Worm (Caenorhabditis elegans) whole organism, L2 larva: Measurements from ENCODE around the gene F56D6.22.

Source experiments
- alr-1 ChIP-seq: fragments of 150-350 bp; optimal IDR thresholded peaks from 2 replicates; lab custom pipeline; 2014; ENCODE audit warnings: missing biosample characterization, missing genetic modification characterization
- ama-1 ChIP-seq: fragments of 150-350 bp; optimal IDR thresholded peaks from 2 replicates; lab custom pipeline; 2018; ENCODE audit warnings: inconsistent platforms
- dmd-4 ChIP-seq: sonication (generic microtip); optimal IDR thresholded peaks from 2 replicates; lab custom pipeline; 2017; ENCODE audit warnings: missing biosample characterization, missing genetic modification characterization
- lin-13 ChIP-seq: fragments of 150-350 bp; optimal IDR thresholded peaks from 2 replicates; lab custom pipeline; 2014; ENCODE audit warnings: missing biosample characterization, missing genetic modification reagents, missing genetic modification characterization
- nhr-10 ChIP-seq: sonication (generic microtip); optimal IDR thresholded peaks from 2 replicates; lab custom pipeline; 2017; ENCODE audit warnings: missing biosample characterization, missing genetic modification characterization
- nhr-11 ChIP-seq: fragments of 150-350 bp; optimal IDR thresholded peaks from 2 replicates; lab custom pipeline; 2014; ENCODE audit warnings: missing biosample characterization, missing genetic modification characterization
- nhr-12 ChIP-seq: fragments of 150-350 bp; optimal IDR thresholded peaks from 2 replicates; lab custom pipeline; 2014; ENCODE audit warnings: missing biosample characterization, missing genetic modification characterization
- nhr-23 ChIP-seq: fragments of 150-350 bp; optimal IDR thresholded peaks from 2 replicates; lab custom pipeline; 2014; ENCODE audit warnings: missing biosample characterization, missing genetic modification reagents, missing genetic modification characterization
- sem-4 ChIP-seq: fragments of 150-350 bp; optimal IDR thresholded peaks from 2 replicates; lab custom pipeline; 2014; ENCODE audit warnings: missing biosample characterization, missing genetic modification reagents, missing genetic modification characterization

ce11 chrIV:3899719-3900554, 7.5 kb downstream of the F56D6.22 start, which contains the start of gene srz-62:
- TF ChIP-seq lin-13 (GFP tag; lab: Kevin White, UChicago) (no peak), nhr-10 (tag; lab: Kevin White, UChicago) (no peak), ama-1 (lab: Kevin White, UChicago) (no peak), nhr-11 (tag; lab: Kevin White, UChicago) (no peak), nhr-12 (tag; lab: Kevin White, UChicago) (no peak), dmd-4 (tag; lab: Kevin White, UChicago) (no peak), nhr-23 (tag; lab: Kevin White, UChicago) (no peak), alr-1 (tag; lab: Kevin White, UChicago) (no peak), sem-4 (tag; lab: Kevin White, UChicago) (no peak)
